Worm (Caenorhabditis elegans): Measurements from ENCODE around the gene F53B3.5.
"Not testable (repeated sequence)": the region's sequence is repeated elsewhere in the genome, so short reads cannot be mapped to it uniquely, and the experiment has no call there.

ce11 chrX:2894273-2894672, 14.9 kb upstream of the F53B3.5 start, which contains the start of gene B0410.1:
- TF ChIP-seq nhr-28, mdl-1, lin-39, unc-39, nhr-23, ztf-4, egl-5, ceh-9, elt-2, elt-1, hmg-11, skn-1, nhr-76, ztf-11 (tag; optimal IDR thresholded peaks at IDR 0.05): not testable (repeated sequence)
